Worm (Caenorhabditis elegans) whole organism, dauer: ENCODE measurements around the gene dyf-18.
"Not testable (repeated sequence)": the region's sequence is repeated elsewhere in the genome, so short reads cannot be mapped to it uniquely, and the experiment has no call there.

Experiments used
- unc-62 ChIP-seq: sonication (generic microtip); optimal IDR thresholded peaks from 2 replicates; lab custom pipeline; 2017; ENCODE audit warnings: missing biosample characterization, missing genetic modification reagents, missing genetic modification characterization

The dyf-18 gene

DNA sequence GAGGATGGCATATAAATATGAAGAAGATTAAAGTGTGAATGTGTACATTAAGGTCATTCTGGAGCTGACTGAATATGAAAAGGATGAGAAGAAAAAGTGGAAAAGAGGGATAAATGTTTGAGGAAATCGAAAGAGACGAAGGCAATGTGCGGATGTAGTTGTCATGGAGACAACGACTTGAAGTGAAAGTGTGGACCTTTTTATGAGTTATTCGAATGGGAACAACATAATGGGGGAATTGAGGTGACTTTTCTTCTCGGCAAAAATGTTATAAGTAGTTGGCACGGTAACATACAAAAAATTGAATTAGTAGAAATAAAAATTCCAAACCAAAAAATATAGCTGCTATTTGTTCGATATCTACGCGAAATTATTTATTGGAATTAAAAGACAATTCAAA is at the start of gene dyf-18:
dyf-18 (minus strand) TSS at position 101 of the 400 bp plus-strand sequence.
- TF ChIP-seq unc-62 (GFP tag; lab: Kevin White, UChicago) = no peak

ce11 chrIV:11847771-11848312 is 46.9 kb upstream of the dyf-18 start, which contains the start of the genes F38H4.6 and F38H4.4:
Gene F38H4.6, minus strand, starts transcription at chrIV:11847871.
Gene F38H4.4, plus strand, starts transcription at chrIV:11848262.
- TF ChIP-seq unc-62 (GFP tag; lab: Kevin White, UChicago) = no peak

ce11 chrIV:11842121-11842520 is 41.1 kb upstream of the dyf-18 start, which contains the start of gene F38H4.3:
Gene F38H4.3, plus strand, starts transcription at chrIV:11842421.
- TF ChIP-seq unc-62 (GFP tag; lab: Kevin White, UChicago) = no peak

DNA sequence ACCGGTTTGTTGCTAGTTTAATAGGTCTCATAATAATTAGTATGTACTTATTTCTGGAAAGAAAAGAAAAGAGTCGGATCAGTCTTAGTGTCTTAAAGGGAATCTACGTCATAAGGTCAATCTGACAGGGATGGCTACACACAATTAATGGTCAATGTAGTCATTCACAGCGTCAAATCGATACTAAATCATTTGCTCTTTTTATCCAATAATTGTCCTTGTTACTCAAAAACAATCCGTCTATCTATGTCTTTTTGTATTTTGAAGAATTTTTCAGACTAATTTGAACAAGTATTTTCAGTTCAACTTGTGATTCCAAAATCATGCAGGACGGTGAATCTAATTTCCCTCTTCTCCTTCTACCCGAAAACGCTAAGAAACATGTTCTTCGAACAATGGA is 37.7 kb upstream of the dyf-18 start, which contains the start of gene fbxb-3:
fbxb-3 (plus strand) TSS at position 301 of the 400 bp plus-strand sequence.
- TF ChIP-seq unc-62 (GFP tag; lab: Kevin White, UChicago) = no peak

- TF ChIP-seq unc-62 (GFP tag; lab: Kevin White, UChicago) = no peak
Measured at ce11 chrIV:11833456-11833855, 32.5 kb upstream of the dyf-18 start, which contains the start of gene M117.4. Gene M117.4, minus strand, starts transcription at chrIV:11833556.

ce11 chrIV:11828012-11828411 is 27.0 kb upstream of the dyf-18 start, which contains the start of gene M117.6:
Gene M117.6, minus strand, starts transcription at chrIV:11828112.
- not testable (repeated sequence) for TF ChIP-seq unc-62 (GFP tag; lab: Kevin White, UChicago)

DNA sequence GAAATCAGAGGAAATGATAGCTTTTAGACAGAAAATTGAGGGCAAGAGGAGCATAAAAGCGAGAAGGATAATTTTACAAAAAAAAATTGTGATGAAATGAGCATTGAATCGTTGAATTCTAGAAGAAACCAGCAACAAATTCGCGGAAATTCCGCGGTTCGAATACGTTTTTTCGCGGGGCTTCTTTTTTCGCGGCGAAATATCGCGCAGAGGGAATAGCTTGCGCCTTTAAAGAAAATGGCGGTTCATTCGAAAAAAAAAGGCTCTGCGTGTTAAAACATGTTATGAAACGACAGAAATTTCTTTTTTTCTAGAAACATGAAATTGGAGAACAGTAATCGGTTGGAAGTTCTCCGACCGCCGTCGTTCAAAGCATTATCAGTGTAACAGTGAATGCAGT is 21.5 kb upstream of the dyf-18 start:
- TF ChIP-seq unc-62 (GFP tag; lab: Kevin White, UChicago) = no peak

DNA sequence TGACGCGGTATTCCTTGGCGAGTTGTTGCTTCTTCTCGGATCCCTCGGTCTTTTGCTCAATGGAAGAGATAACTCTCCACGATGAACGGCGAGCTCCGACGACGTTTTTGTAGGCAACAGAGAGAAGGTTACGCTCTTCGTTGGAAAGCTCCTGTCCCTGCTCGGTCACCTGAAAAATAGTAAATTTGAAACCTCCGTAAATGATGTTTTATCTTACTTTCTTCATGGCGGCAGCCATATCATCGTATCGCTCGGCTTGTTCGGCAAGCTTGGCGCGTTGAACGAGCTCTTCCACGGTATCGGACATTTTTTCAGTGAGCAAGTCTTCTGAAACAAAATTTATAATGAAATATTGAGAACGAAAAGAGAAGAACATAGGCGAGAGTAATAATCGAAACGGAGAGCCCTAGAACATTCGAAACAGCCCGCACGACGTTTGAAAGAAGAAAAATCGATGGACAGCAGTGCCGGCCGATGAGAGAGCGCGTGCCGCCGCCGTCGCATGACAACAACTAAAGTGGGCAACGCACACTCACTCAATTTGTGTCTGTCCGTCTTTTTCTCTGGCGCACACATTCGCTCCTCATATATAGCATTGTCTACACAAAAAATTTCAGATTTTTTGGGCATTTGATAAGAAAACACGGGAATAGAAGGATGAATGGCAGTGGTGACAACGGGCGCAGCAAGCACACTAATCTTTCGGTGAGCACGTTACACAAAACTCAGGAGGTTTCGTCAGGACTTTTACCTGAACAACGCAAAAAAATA is 20.8 kb upstream of the dyf-18 start, which contains the start of the genes par-5 and M117.3:
par-5 (minus strand) TSS at position 334 of the 771 bp plus-strand sequence.
M117.3 (plus strand) TSS at position 616 of the 771 bp plus-strand sequence.
- no peak for TF ChIP-seq unc-62 (GFP tag; lab: Kevin White, UChicago)

- TF ChIP-seq unc-62 (GFP tag; lab: Kevin White, UChicago) = no peak
Measured at ce11 chrIV:11820067-11820913, 19.3 kb upstream of the dyf-18 start.

DNA sequence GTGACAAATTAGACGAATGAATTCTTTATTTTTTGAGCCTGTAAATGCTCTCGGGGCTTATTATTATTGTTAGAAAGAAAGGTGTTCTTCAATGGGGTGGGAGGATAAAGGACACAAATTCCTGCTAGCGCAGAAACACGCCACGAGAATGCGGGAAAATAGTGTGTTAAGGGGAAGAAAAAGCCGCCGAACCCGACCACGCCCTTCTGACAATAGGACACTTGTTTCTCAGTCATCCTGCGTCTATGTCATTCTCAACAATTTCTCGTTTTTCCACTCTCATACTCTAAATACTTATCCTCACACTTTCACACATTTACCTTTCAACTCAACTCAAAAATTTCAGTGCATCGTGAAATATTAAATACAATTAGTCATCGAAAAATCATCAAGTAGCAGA is 12.9 kb upstream of the dyf-18 start, which contains the start of gene M117.1:
M117.1 (plus strand) TSS at position 347 of the 400 bp plus-strand sequence.
- no peak for TF ChIP-seq unc-62 (GFP tag; lab: Kevin White, UChicago)

ce11 chrIV:11812017-11812416 is 11.0 kb upstream of the dyf-18 start:
- no peak for TF ChIP-seq unc-62 (GFP tag; lab: Kevin White, UChicago)

- no peak for TF ChIP-seq unc-62 (GFP tag; lab: Kevin White, UChicago)
Measured at ce11 chrIV:11809708-11810114, 8.7 kb upstream of the dyf-18 start.

DNA sequence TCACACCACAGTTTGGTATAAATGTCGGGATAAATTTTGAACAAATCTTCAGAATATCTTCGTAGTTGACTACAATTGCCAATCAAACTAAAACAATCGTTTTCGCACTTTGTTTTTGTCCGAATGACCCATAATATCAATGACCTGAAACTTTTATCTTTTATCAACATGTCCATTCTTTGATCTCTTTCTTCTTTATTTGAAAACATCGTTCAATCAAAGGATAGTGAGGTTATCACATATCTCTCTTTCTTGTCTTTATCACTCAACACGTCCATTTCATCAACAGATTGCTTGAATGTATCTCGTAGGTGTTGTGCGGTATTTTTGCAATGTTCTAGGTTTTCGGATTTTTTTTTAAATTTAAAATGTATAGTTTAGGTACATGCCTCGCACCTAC is 8.1 kb upstream of the dyf-18 start:
- TF ChIP-seq unc-62 (GFP tag; lab: Kevin White, UChicago) = no peak

DNA sequence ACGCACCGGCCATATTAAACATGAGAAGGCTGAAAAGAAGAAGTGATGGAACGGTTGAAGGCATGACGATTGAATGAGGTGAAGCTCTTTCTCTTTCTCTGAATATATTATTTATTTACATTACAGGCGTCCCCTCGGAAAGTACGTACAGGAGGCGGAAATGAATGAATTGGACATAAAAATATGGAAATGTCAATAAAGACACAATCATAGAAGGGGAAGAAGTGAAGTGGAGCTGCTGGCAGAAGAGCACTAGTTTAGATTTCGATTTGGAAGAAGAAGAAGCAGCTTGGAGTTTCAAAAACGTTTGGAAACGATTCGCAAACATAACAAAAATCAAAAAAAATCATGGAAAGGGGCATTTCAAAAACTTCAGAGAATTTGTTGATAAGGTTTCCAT is 3.1 kb upstream of the dyf-18 start, which contains the start of gene H01G02.1:
H01G02.1 (minus strand) TSS at position 101 of the 400 bp plus-strand sequence.
- TF ChIP-seq unc-62 (GFP tag; lab: Kevin White, UChicago) = no peak

DNA sequence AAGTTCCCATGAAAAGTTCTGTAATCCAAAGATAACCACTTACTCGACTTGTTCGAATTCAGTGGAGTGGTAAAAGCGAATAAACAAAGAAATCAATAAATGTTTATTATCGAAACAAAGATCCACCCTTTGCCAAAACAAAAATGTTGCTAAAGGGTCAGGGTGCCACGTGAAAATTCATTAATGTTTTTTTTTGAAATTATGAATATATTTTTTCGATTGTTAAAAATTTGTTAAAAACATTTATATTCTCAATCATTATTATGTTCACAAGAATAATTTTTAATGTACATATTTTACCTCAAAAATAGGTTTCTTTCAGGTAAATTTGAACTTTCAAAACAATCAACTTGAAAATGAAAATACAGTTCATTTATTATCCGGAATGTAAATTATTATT is 2.1 kb upstream of the dyf-18 start, which contains the start of gene H01G02.4:
H01G02.4 (minus strand) TSS at position 101 of the 400 bp plus-strand sequence.
- no peak for TF ChIP-seq unc-62 (GFP tag; lab: Kevin White, UChicago)
